Worm (Caenorhabditis elegans) whole organism, L4 larva: ENCODE measurements around the gene B0524.2.

ENCODE experiments used
- F49E8.2 ChIP-seq: sonication (generic microtip); optimal IDR thresholded peaks from 2 replicates; lab custom pipeline; 2016; ENCODE audit warnings: missing compliant biosample characterization, mild to moderate bottlenecking, missing genetic modification characterization, borderline replicate concordance
- T20F7.1 ChIP-seq: fragments of 200-800 bp; sonication (Bioruptor generic); optimal IDR thresholded peaks from 2 replicates; lab custom pipeline; 2018; ENCODE audit warnings: mild to moderate bottlenecking, missing genetic modification characterization, missing compliant biosample characterization
- ama-1 ChIP-seq: fragments of 150-350 bp; optimal IDR thresholded peaks from 2 replicates; lab custom pipeline; 2014; ENCODE audit warnings: inconsistent platforms, mixed read lengths
- ceh-44 ChIP-seq: fragments of 200-800 bp; sonication (Bioruptor generic); IDR thresholded peaks from 2 replicates; pipeline ENCODE4 v1.3.6; 2022; ENCODE audit warnings: missing genetic modification reagents, missing genetic modification characterization, missing compliant biosample characterization
- fkh-10 ChIP-seq: fragments of 150-350 bp; optimal IDR thresholded peaks from 2 replicates; lab custom pipeline; 2014; ENCODE audit warnings: missing biosample characterization, missing genetic modification reagents, missing genetic modification characterization
- lin-13 ChIP-seq: fragments of 150-350 bp; optimal IDR thresholded peaks from 2 replicates; lab custom pipeline; 2014; ENCODE audit warnings: missing biosample characterization, missing genetic modification reagents, missing genetic modification characterization
- mxl-3 ChIP-seq: fragments of 200-800 bp; sonication (Bioruptor generic); optimal IDR thresholded peaks from 2 replicates; lab custom pipeline; 2018; ENCODE audit warnings: mild to moderate bottlenecking, missing genetic modification characterization, missing compliant biosample characterization
- nhr-25 ChIP-seq: sonication (generic microtip); optimal IDR thresholded peaks from 2 replicates; lab custom pipeline; 2017; ENCODE audit warnings: missing genetic modification characterization, mild to moderate bottlenecking, missing compliant biosample characterization, antibody characterized with exemption, moderate library complexity, borderline replicate concordance; ENCODE audit not compliant: insufficient read depth
- nhr-28 ChIP-seq: fragments of 150-350 bp; optimal IDR thresholded peaks from 2 replicates; lab custom pipeline; 2014; ENCODE audit warnings: missing biosample characterization, missing genetic modification characterization
- rbr-2 ChIP-seq: sonication (generic microtip); optimal IDR thresholded peaks from 2 replicates; lab custom pipeline; 2016; ENCODE audit warnings: missing genotype, missing genetic modification characterization, missing compliant biosample characterization
- sdz-12 ChIP-seq: fragments of 200-800 bp; sonication (Bioruptor generic); optimal IDR thresholded peaks from 2 replicates; lab custom pipeline; 2018; ENCODE audit warnings: mild to moderate bottlenecking, missing genetic modification characterization, missing compliant biosample characterization
- unc-39 ChIP-seq: sonication (generic microtip); optimal IDR thresholded peaks from 2 replicates; lab custom pipeline; 2017; ENCODE audit warnings: missing biosample characterization, missing genetic modification characterization
- unc-62 ChIP-seq, 3 experiments: fragments of 150-350 bp in 1 of 3; sonication (generic microtip); optimal IDR thresholded peaks in 2 of 3; peaks in 1 of 3; 1 replicate in 1 of 3; 2 replicates in 2 of 3; lab custom pipeline; 2014 to 2017; ENCODE audit warnings: missing biosample characterization in 3 of 3, missing genetic modification characterization in 3 of 3, missing genetic modification reagents in 3 of 3, missing genotype in 1 of 3
- zip-2 ChIP-seq: fragments of 150-350 bp; optimal IDR thresholded peaks from 2 replicates; lab custom pipeline; 2014; ENCODE audit warnings: missing biosample characterization, missing genetic modification characterization

DNA sequence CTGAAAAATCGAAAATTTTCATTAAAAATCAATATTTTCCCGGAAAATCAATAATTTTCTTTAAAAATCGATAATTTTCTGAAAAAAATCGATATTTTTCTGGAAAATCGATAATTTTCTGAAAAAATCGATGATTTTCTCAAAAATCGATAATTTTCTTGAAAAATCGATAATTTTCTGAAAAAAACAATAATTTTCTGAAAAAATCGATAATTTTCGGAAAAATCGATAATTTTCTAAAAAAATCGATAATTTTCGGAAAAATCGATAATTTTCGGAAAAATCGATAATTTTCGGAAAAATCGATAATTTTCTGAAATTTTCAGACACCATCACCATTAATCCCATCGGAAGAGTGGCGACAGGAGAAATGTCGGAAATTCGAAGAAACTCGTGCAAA, 14.9 kb upstream of the B0524.2 start:
- TF ChIP-seq T20F7.1 (GFP tag; lab: Kevin White, UChicago) (no peak), rbr-2 (tag; lab: Kevin White, UChicago) (no peak), zip-2 (no peak), mxl-3 (GFP tag; lab: Kevin White, UChicago) (no peak), nhr-28 (no peak), fkh-10 (GFP tag; lab: Kevin White, UChicago) (no peak), lin-13 (no peak), sdz-12 (GFP tag; lab: Kevin White, UChicago) (no peak), F49E8.2 (no peak), ceh-44 (GFP tag; lab: Robert Waterston, UW) (no peak), nhr-25 (no peak), unc-39 (tag; lab: Kevin White, UChicago) (no peak), unc-62 (GFP tag; optimal IDR thresholded peaks at IDR 0.05 in 1 of 2; lab: Kevin White, UChicago) (no peak), unc-62 (tag; optimal IDR thresholded peaks at IDR 0.05; lab: Kevin White, UChicago) (no peak), ama-1 (lab: Kevin White, UChicago) (no peak)
